Worm (Caenorhabditis elegans): ENCODE results near the gene gln-5.

DNA sequence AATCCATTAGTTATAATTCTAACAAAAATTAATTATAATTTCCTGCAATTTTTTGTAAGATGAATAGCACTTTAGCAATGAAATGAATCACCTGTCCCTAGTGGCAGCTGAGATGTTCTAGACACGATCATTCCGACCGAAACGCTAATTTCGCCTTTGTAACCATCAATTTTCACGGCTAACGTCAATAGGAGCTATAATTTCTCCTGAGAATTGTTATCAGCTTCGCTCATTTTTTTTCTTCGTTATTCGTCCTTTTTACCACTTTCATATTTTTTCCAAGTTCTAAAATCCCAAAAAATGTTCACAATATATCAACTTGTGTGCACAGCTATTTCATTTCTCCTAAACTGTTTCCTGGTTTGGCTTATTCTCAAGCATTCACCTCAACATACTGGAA, 8.2 kb downstream of the gln-5 start, which contains the start of gene str-187:
- TF ChIP-seq F13H6.1 (tag; optimal IDR thresholded peaks at IDR 0.05) (no peak), ceh-24 (tag; optimal IDR thresholded peaks at IDR 0.05) (no peak), ceh-14 (tag; optimal IDR thresholded peaks at IDR 0.05) (no peak), ama-1 (optimal IDR thresholded peaks at IDR 0.05) (no peak), unc-55 (GFP tag; optimal IDR thresholded peaks at IDR 0.05) (no peak)

Measured in whole organism, late embryonic.